Fruit fly (Drosophila melanogaster) whole organism, prepupa: Measurements from ENCODE around the gene CG31797.

Source experiments
- Blimp-1 ChIP-seq: fragments of 200-800 bp; sonication (Bioruptor generic); optimal IDR thresholded peaks from 3 replicates; lab custom pipeline; 2017; ENCODE audit warnings: missing biosample characterization, missing genetic modification characterization, mild to moderate bottlenecking, moderate library complexity, missing genetic modification reagents
- CG10631 ChIP-seq: fragments of 200-800 bp; sonication (Bioruptor generic); optimal IDR thresholded peaks from 2 replicates; lab custom pipeline; 2016; ENCODE audit warnings: missing biosample characterization, missing genetic modification characterization
- CG10669 ChIP-seq: fragments of 200-800 bp; sonication (Bioruptor generic); optimal IDR thresholded peaks from 3 replicates; lab custom pipeline; 2018; ENCODE audit warnings: missing biosample characterization, mild to moderate bottlenecking, missing genetic modification characterization, moderate library complexity
- CG11294 ChIP-seq: fragments of 200-800 bp; sonication (Bioruptor generic); IDR thresholded peaks from 2 replicates; pipeline ENCODE4 v1.3.6; 2022; ENCODE audit warnings: missing biosample characterization, missing genetic modification characterization
- CG11762 ChIP-seq: fragments of 200-800 bp; sonication (Bioruptor generic); optimal IDR thresholded peaks from 3 replicates; lab custom pipeline; 2016; ENCODE audit warnings: missing biosample characterization, missing genetic modification characterization; ENCODE audit not compliant: insufficient read depth
- CG11902 ChIP-seq: fragments of 200-800 bp; sonication (Bioruptor generic); optimal IDR thresholded peaks from 3 replicates; lab custom pipeline; 2016; ENCODE audit warnings: missing biosample characterization, missing genetic modification characterization
- CG15336 ChIP-seq: fragments of 200-800 bp; sonication (Bioruptor generic); IDR thresholded peaks from 2 replicates; pipeline ENCODE4 v1.3.6; 2022; ENCODE audit warnings: missing biosample characterization, missing genetic modification characterization
- CG1621 ChIP-seq: fragments of 200-800 bp; sonication (Bioruptor generic); optimal IDR thresholded peaks from 3 replicates; lab custom pipeline; 2018; ENCODE audit warnings: missing biosample characterization, mild to moderate bottlenecking, missing genetic modification characterization
- CG16779 ChIP-seq: fragments of 200-800 bp; sonication (Bioruptor generic); optimal IDR thresholded peaks from 3 replicates; lab custom pipeline; 2017; ENCODE audit warnings: missing biosample characterization, mild to moderate bottlenecking, missing genetic modification characterization
- CG3032 ChIP-seq: fragments of 200-800 bp; optimal IDR thresholded peaks from 2 replicates; lab custom pipeline; 2019; ENCODE audit warnings: missing biosample characterization, mild to moderate bottlenecking, missing genetic modification characterization, moderate library complexity
- CG31627 ChIP-seq: fragments of 200-800 bp; sonication (Bioruptor generic); optimal IDR thresholded peaks from 3 replicates; lab custom pipeline; 2016; ENCODE audit warnings: missing biosample characterization, missing genetic modification characterization
- CG32006 ChIP-seq: fragments of 200-800 bp; sonication (Bioruptor generic); optimal IDR thresholded peaks from 3 replicates; lab custom pipeline; 2017; ENCODE audit warnings: missing biosample characterization, mild to moderate bottlenecking, missing genetic modification characterization
- CG34406 ChIP-seq: fragments of 200-800 bp; sonication (Bioruptor generic); optimal IDR thresholded peaks from 3 replicates; lab custom pipeline; 2016; ENCODE audit warnings: missing biosample characterization, missing genetic modification characterization
- CG3919 ChIP-seq: fragments of 200-800 bp; sonication (Bioruptor generic); optimal IDR thresholded peaks from 3 replicates; lab custom pipeline; 2016; ENCODE audit warnings: missing biosample characterization, missing genetic modification characterization
- CG4318 ChIP-seq: fragments of 200-800 bp; sonication (Bioruptor generic); optimal IDR thresholded peaks from 3 replicates; lab custom pipeline; 2017; ENCODE audit warnings: missing biosample characterization, mild to moderate bottlenecking, missing genetic modification characterization
- CG6163 ChIP-seq: fragments of 200-800 bp; sonication (Bioruptor generic); IDR thresholded peaks from 3 replicates; pipeline ENCODE4 v1.3.6; 2022; ENCODE audit warnings: missing biosample characterization, missing genetic modification characterization
- CG6276 ChIP-seq: fragments of 200-800 bp; sonication (Bioruptor generic); optimal IDR thresholded peaks from 2 replicates; lab custom pipeline; 2017; ENCODE audit warnings: missing biosample characterization, mild to moderate bottlenecking, missing genetic modification characterization
- CG6792 ChIP-seq: fragments of 200-800 bp; sonication (Bioruptor generic); optimal IDR thresholded peaks from 3 replicates; lab custom pipeline; 2016; ENCODE audit warnings: missing biosample characterization, missing genetic modification characterization
- CG6808 ChIP-seq: fragments of 200-800 bp; sonication (Bioruptor generic); optimal IDR thresholded peaks from 3 replicates; lab custom pipeline; 2017; ENCODE audit warnings: missing biosample characterization, missing genetic modification characterization, mild to moderate bottlenecking, moderate library complexity, missing genetic modification reagents
- CG7368 ChIP-seq: fragments of 200-800 bp; sonication (Bioruptor generic); optimal IDR thresholded peaks from 3 replicates; lab custom pipeline; 2016; ENCODE audit warnings: missing biosample characterization, missing genetic modification characterization
- CG8119 ChIP-seq: fragments of 200-800 bp; sonication (Bioruptor generic); IDR thresholded peaks from 3 replicates; pipeline ENCODE4 v1.3.6; 2022; ENCODE audit warnings: missing biosample characterization, missing genetic modification characterization
- CG9139 ChIP-seq: fragments of 200-800 bp; sonication (Bioruptor generic); optimal IDR thresholded peaks from 3 replicates; lab custom pipeline; 2017; ENCODE audit warnings: missing biosample characterization, mild to moderate bottlenecking, missing genetic modification characterization
- Eip75B ChIP-seq: fragments of 200-800 bp; sonication (Bioruptor generic); optimal IDR thresholded peaks from 3 replicates; lab custom pipeline; 2016; ENCODE audit warnings: missing biosample characterization, missing genetic modification characterization
- Eip78C ChIP-seq: fragments of 200-800 bp; sonication (Bioruptor generic); peaks from one replicate; lab custom pipeline; 2016; ENCODE audit warnings: missing biosample characterization, missing genetic modification characterization
- Ets21C ChIP-seq: fragments of 200-800 bp; sonication (Bioruptor generic); optimal IDR thresholded peaks from 3 replicates; lab custom pipeline; 2016; ENCODE audit warnings: missing biosample characterization, missing genetic modification characterization
- Ets96B ChIP-seq: fragments of 200-800 bp; optimal IDR thresholded peaks from 2 replicates; lab custom pipeline; 2019; ENCODE audit warnings: missing biosample characterization, mild to moderate bottlenecking, missing genetic modification characterization, moderate library complexity
- Gug ChIP-seq: fragments of 200-800 bp; sonication (Bioruptor generic); IDR thresholded peaks from 2 replicates; pipeline ENCODE4 v1.3.6; 2022; ENCODE audit warnings: missing biosample characterization, missing genetic modification characterization
- Hr38 ChIP-seq: sonication (Bioruptor generic); optimal IDR thresholded peaks from 2 replicates; lab custom pipeline; 2016; ENCODE audit warnings: missing biosample characterization, missing genetic modification characterization
- Hr39 ChIP-seq: fragments of 200-800 bp; sonication (Bioruptor generic); optimal IDR thresholded peaks from 2 replicates; lab custom pipeline; 2016; ENCODE audit warnings: missing biosample characterization, missing genetic modification characterization
- Hr4 ChIP-seq: fragments of 200-800 bp; sonication (Bioruptor generic); optimal IDR thresholded peaks from 3 replicates; lab custom pipeline; 2016; ENCODE audit warnings: missing biosample characterization, missing genetic modification characterization
- Lpt ChIP-seq: fragments of 200-800 bp; sonication (Bioruptor generic); optimal IDR thresholded peaks from 3 replicates; lab custom pipeline; 2016; ENCODE audit warnings: missing biosample characterization, missing genetic modification characterization
- OdsH ChIP-seq: fragments of 200-800 bp; sonication (Bioruptor generic); optimal IDR thresholded peaks from 3 replicates; lab custom pipeline; 2016; ENCODE audit warnings: missing biosample characterization, missing genetic modification characterization
- Smox ChIP-seq: fragments of 200-800 bp; sonication (Bioruptor generic); optimal IDR thresholded peaks from 3 replicates; lab custom pipeline; 2016; ENCODE audit warnings: missing biosample characterization, missing genetic modification characterization
- Sox15 ChIP-seq: fragments of 200-800 bp; sonication (Bioruptor generic); optimal IDR thresholded peaks from 3 replicates; lab custom pipeline; 2016; ENCODE audit warnings: missing biosample characterization, missing genetic modification characterization
- achi ChIP-seq: fragments of 200-800 bp; sonication (Bioruptor generic); optimal IDR thresholded peaks from 3 replicates; lab custom pipeline; 2016; ENCODE audit warnings: missing biosample characterization, missing genetic modification characterization
- acj6 ChIP-seq: fragments of 200-800 bp; sonication (Bioruptor generic); optimal IDR thresholded peaks from 3 replicates; lab custom pipeline; 2016; ENCODE audit warnings: missing biosample characterization, missing genetic modification characterization
- cyc ChIP-seq: fragments of 200-800 bp; sonication (Bioruptor generic); optimal IDR thresholded peaks from 3 replicates; lab custom pipeline; 2016; ENCODE audit warnings: missing biosample characterization, missing genetic modification characterization
- dac ChIP-seq: fragments of 200-800 bp; sonication (Bioruptor generic); optimal IDR thresholded peaks from 2 replicates; lab custom pipeline; 2017; ENCODE audit warnings: missing biosample characterization, mild to moderate bottlenecking, missing genetic modification characterization
- eg ChIP-seq: fragments of 200-800 bp; sonication (Bioruptor generic); IDR thresholded peaks from 3 replicates; pipeline ENCODE4 v1.3.6; 2022; ENCODE audit warnings: missing biosample characterization, missing genetic modification characterization
- esn ChIP-seq: fragments of 200-800 bp; sonication (Bioruptor generic); optimal IDR thresholded peaks from 2 replicates; lab custom pipeline; 2016; ENCODE audit warnings: missing biosample characterization, mild to moderate bottlenecking, missing genetic modification characterization, moderate library complexity
- fd59A ChIP-seq: fragments of 200-800 bp; sonication (Bioruptor generic); optimal IDR thresholded peaks from 2 replicates; lab custom pipeline; 2017; ENCODE audit warnings: missing biosample characterization, mild to moderate bottlenecking, missing genetic modification characterization, missing genetic modification reagents
- fd85E ChIP-seq: fragments of 200-800 bp; sonication (Bioruptor generic); optimal IDR thresholded peaks from 3 replicates; lab custom pipeline; 2016; ENCODE audit warnings: missing biosample characterization, missing genetic modification characterization
- fkh ChIP-seq: fragments of 200-800 bp; sonication (Bioruptor generic); optimal IDR thresholded peaks from 3 replicates; lab custom pipeline; 2017; ENCODE audit warnings: missing biosample characterization, mild to moderate bottlenecking, missing genetic modification characterization, moderate library complexity
- lz ChIP-seq: fragments of 200-800 bp; sonication (Bioruptor generic); optimal IDR thresholded peaks from 3 replicates; lab custom pipeline; 2016; ENCODE audit warnings: missing biosample characterization, missing genetic modification characterization
- net ChIP-seq: fragments of 200-800 bp; sonication (Bioruptor generic); optimal IDR thresholded peaks from 3 replicates; lab custom pipeline; 2016; ENCODE audit warnings: missing biosample characterization, missing genetic modification characterization
- pdm3 ChIP-seq: fragments of 200-800 bp; sonication (Bioruptor generic); optimal IDR thresholded peaks from 3 replicates; lab custom pipeline; 2016; ENCODE audit warnings: missing biosample characterization, missing genetic modification characterization
- salr ChIP-seq, 2 experiments: fragments of 200-800 bp; sonication (Bioruptor generic); optimal IDR thresholded peaks; 3 replicates each; lab custom pipeline; 2016 to 2018; ENCODE audit warnings: missing biosample characterization in 2 of 2, missing genetic modification characterization in 2 of 2, mild to moderate bottlenecking in 1 of 2
- svp ChIP-seq: fragments of 200-800 bp; sonication (Bioruptor generic); peaks from one replicate; lab custom pipeline; 2016; ENCODE audit warnings: missing biosample characterization, missing genetic modification characterization
- topi ChIP-seq: fragments of 200-800 bp; sonication (Bioruptor generic); optimal IDR thresholded peaks from 3 replicates; lab custom pipeline; 2016; ENCODE audit warnings: missing biosample characterization, missing genetic modification characterization
- vri ChIP-seq: fragments of 200-800 bp; sonication (Bioruptor generic); optimal IDR thresholded peaks from 3 replicates; lab custom pipeline; 2016; ENCODE audit warnings: missing biosample characterization, mild to moderate bottlenecking, missing genetic modification characterization

Gene CG31797

DNA sequence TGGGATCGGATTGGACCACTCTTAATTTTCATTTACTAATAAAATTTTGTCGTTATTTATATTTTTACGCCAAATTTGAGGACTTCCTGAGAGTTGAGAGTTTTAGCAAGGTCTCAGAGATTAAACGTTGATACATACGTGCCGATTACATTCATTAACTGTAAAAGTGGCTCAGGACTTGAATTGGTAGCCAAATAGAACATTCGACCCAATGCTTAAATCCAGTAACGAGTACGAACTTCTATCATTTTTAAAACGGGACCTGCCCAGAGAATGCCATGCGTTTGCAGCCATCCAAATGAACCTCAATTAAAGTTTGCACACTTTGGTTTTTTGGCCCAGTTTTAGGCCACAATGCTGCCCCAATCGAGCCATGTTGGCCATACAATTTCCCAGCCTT lies at the start of gene CG31797:
Gene CG31797, minus strand, starts transcription at position 101 of the 400 bp plus-strand sequence.
- TF ChIP-seq cyc (GFP tag; lab: Kevin White, UChicago) (no peak), Eip78C (GFP tag; lab: Kevin White, UChicago) (no peak), CG16779 (tag; lab: Kevin White, UChicago) (no peak), Gug (GFP tag; lab: Robert Waterston, UW) (no peak), Hr4 (no peak), CG15336 (GFP tag; lab: Robert Waterston, UW) (no peak), Hr38 (no peak), Lpt (GFP tag; lab: Kevin White, UChicago) (no peak), CG11762 (GFP tag; lab: Kevin White, UChicago) (no peak), eg (GFP tag; lab: Robert Waterston, UW) (no peak), CG10669 (GFP tag; lab: Kevin White, UChicago) (no peak)

dm6 chr2L:19307641-19308040 lies 45.6 kb upstream of the CG31797 start:
- TF ChIP-seq CG3919 (peak; percentile 15), fd85E (GFP tag; lab: Kevin White, UChicago) (no peak), CG6792 (no peak), Gug (GFP tag; lab: Robert Waterston, UW) (peak; percentile 56), eg (GFP tag; lab: Robert Waterston, UW) (peak; percentile 88), CG11762 (GFP tag; lab: Kevin White, UChicago) (no peak), topi (GFP tag; lab: Kevin White, UChicago) (no peak), acj6 (peak; percentile 1), CG10631 (no peak), salr (GFP tag; optimal IDR thresholded peaks at IDR 0.05; lab: Kevin White, UChicago) (peak in 1 of 2 experiments; percentile 16), Sox15 (GFP tag; lab: Kevin White, UChicago) (no peak), Ets96B (no peak), achi (GFP tag; lab: Kevin White, UChicago) (peak; percentile 14), CG34406 (GFP tag; lab: Kevin White, UChicago) (no peak), CG31627 (GFP tag; lab: Kevin White, UChicago) (no peak), CG9139 (GFP tag; lab: Kevin White, UChicago) (no peak), pdm3 (peak; percentile 18), Smox (GFP tag; lab: Kevin White, UChicago) (no peak), CG7368 (no peak), CG6808 (GFP tag; lab: Kevin White, UChicago) (no peak), Blimp-1 (GFP tag; lab: Kevin White, UChicago) (no peak), CG6276 (peak; percentile 66), Ets21C (GFP tag; lab: Kevin White, UChicago) (no peak), CG1621 (no peak), CG32006 (GFP tag; lab: Kevin White, UChicago) (peak; percentile 94), CG4318 (GFP tag; lab: Kevin White, UChicago) (peak; percentile 84), CG16779 (tag; lab: Kevin White, UChicago) (no peak), lz (GFP tag; lab: Kevin White, UChicago) (no peak), fd59A (no peak), CG10669 (GFP tag; lab: Kevin White, UChicago) (no peak), Hr4 (peak; percentile 92), CG15336 (GFP tag; lab: Robert Waterston, UW) (peak; percentile 86), CG6163 (peak; percentile 68), esn (no peak), svp (GFP tag; lab: Kevin White, UChicago) (peak; percentile 28), vri (GFP tag; lab: Kevin White, UChicago) (no peak), CG3032 (tag; lab: Kevin White, UChicago) (no peak), CG11294 (GFP tag; lab: Robert Waterston, UW) (no peak; the same call in 1 of the 2 replicates), Hr39 (GFP tag; lab: Kevin White, UChicago) (no peak), Eip75B (no peak), fkh (no peak), dac (peak; percentile 83), CG11902 (GFP tag; lab: Kevin White, UChicago) (no peak), net (peak; percentile 27), CG8119 (GFP tag; lab: Robert Waterston, UW) (peak; percentile 89), OdsH (peak; percentile 30), Hr38 (no peak)
